Worm (Caenorhabditis elegans) whole organism, young adult: ENCODE results near the gene nhr-255.

Experiments used
- B0336.3 ChIP-seq: fragments of 200-800 bp; sonication (Bioruptor generic); IDR thresholded peaks from 2 replicates; pipeline ENCODE4 v1.3.6; 2022; ENCODE audit warnings: missing genetic modification characterization, missing compliant biosample characterization
- Y53F4B.3 ChIP-seq: fragments of 200-800 bp; sonication (Bioruptor generic); IDR thresholded peaks from 2 replicates; pipeline ENCODE4 v1.3.6; 2022; ENCODE audit warnings: missing genetic modification reagents, missing genetic modification characterization, missing compliant biosample characterization
- Y95B8A.8 ChIP-seq: fragments of 200-800 bp; sonication (Bioruptor generic); IDR thresholded peaks from 2 replicates; pipeline ENCODE4 v1.3.6; 2022; ENCODE audit warnings: missing genetic modification reagents, missing genetic modification characterization, missing compliant biosample characterization
- ama-1 ChIP-seq, 3 experiments: fragments of 150-350 bp in 1 of 3; sonication (generic microtip) in 2 of 3; optimal IDR thresholded peaks; 2 replicates each; lab custom pipeline; 2014 to 2018; ENCODE audit warnings: missing biosample characterization in 2 of 3, missing genetic modification characterization in 2 of 3, missing genetic modification reagents in 2 of 3
- ets-4 ChIP-seq: fragments of 200-800 bp; sonication (Bioruptor generic); optimal IDR thresholded peaks from 2 replicates; lab custom pipeline; 2018; ENCODE audit warnings: mild to moderate bottlenecking, missing genetic modification characterization, missing compliant biosample characterization
- lsl-1 ChIP-seq: fragments of 200-800 bp; sonication (Bioruptor generic); optimal IDR thresholded peaks from 2 replicates; lab custom pipeline; 2018; ENCODE audit warnings: mild to moderate bottlenecking, missing genetic modification characterization, moderate library complexity, missing compliant biosample characterization
- madf-10 ChIP-seq: sonication (generic microtip); optimal IDR thresholded peaks from 2 replicates; lab custom pipeline; 2016; ENCODE audit warnings: mild to moderate bottlenecking, missing genetic modification characterization, missing compliant biosample characterization
- unc-130 ChIP-seq: sonication (generic microtip); optimal IDR thresholded peaks from 2 replicates; lab custom pipeline; 2016; ENCODE audit warnings: missing genetic modification reagents, missing genetic modification characterization, missing compliant biosample characterization

DNA sequence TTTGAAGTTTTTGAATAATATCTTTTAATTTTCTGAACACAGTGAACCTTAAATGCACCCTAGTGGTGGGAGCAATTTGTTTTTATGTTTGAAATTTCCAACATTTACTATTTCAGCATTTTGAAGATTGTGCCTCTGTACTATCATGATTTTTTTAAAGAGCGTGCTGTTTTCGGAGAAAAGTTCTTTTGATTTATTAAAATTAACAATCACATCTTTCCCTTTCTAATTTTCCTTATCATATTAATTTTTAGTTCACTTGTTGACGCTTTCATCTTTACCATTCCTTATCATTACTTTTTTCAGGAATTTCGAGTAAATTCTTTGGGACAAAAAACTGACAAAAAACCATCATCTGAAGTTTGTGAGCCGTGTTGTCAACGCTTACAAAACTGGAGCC is 34.5 kb upstream of the nhr-255 start, which contains the start of gene nhr-48:
- TF ChIP-seq ama-1 (optimal IDR thresholded peaks at IDR 0.05; lab: Kevin White, UChicago) (no peak), ama-1 (GFP tag; optimal IDR thresholded peaks at IDR 0.05; lab: Kevin White, UChicago) (no peak), Y95B8A.8 (GFP tag; lab: Robert Waterston, UW) (no peak), madf-10 (no peak), lsl-1 (GFP tag; lab: Kevin White, UChicago) (no peak), unc-130 (no peak), ets-4 (GFP tag; lab: Kevin White, UChicago) (no peak), B0336.3 (GFP tag; lab: Robert Waterston, UW) (no peak), Y53F4B.3 (no peak)
